Fruit fly (Drosophila melanogaster) whole organism, wandering third instar larva: Measurements from ENCODE around the gene Cpr78Cc.

ENCODE experiments used
- CG32264 ChIP-seq: fragments of 200-800 bp; sonication (Bioruptor generic); optimal IDR thresholded peaks from 2 replicates; lab custom pipeline; 2016; ENCODE audit warnings: missing biosample characterization, missing genetic modification characterization
- CG9705 ChIP-seq: fragments of 200-800 bp; sonication (Bioruptor generic); optimal IDR thresholded peaks from 2 replicates; lab custom pipeline; 2018; ENCODE audit warnings: missing biosample characterization, mild to moderate bottlenecking, missing genetic modification characterization
- Dfd ChIP-seq: fragments of >200 bp; optimal IDR thresholded peaks from 2 replicates; lab custom pipeline; 2017; ENCODE audit warnings: missing biosample characterization, missing genetic modification characterization
- Dif ChIP-seq: fragments of 200-275, 200-300 bp; sonication (Bioruptor generic); optimal IDR thresholded peaks from 2 replicates; lab custom pipeline; 2018; ENCODE audit warnings: missing biosample characterization, missing genetic modification characterization; ENCODE audit not compliant: partially characterized antibody
- HLH106 ChIP-seq: fragments of 200-800 bp; optimal IDR thresholded peaks from 3 replicates; lab custom pipeline; 2019; ENCODE audit warnings: missing biosample characterization, mild to moderate bottlenecking, missing genetic modification characterization, moderate library complexity
- Hnf4 ChIP-seq: fragments of 200-800 bp; sonication (Bioruptor generic); optimal IDR thresholded peaks from 2 replicates; lab custom pipeline; 2016; ENCODE audit warnings: missing biosample characterization, mild to moderate bottlenecking, missing genetic modification characterization
- Hr78 ChIP-seq: fragments of >200 bp; optimal IDR thresholded peaks from 2 replicates; lab custom pipeline; 2017; ENCODE audit warnings: missing biosample characterization, missing genetic modification characterization
- Hr83 ChIP-seq: fragments of 200-300 bp; sonication (Bioruptor generic); optimal IDR thresholded peaks from 2 replicates; lab custom pipeline; 2016; ENCODE audit warnings: missing biosample characterization, mild to moderate bottlenecking, missing genetic modification characterization, moderate library complexity; ENCODE audit not compliant: poor library complexity, severe bottlenecking
- Jra ChIP-seq: sonication (Bioruptor generic); optimal IDR thresholded peaks from 2 replicates; lab custom pipeline; 2016; ENCODE audit warnings: missing biosample characterization, missing genetic modification characterization
- Mio ChIP-seq: sonication (Bioruptor generic); optimal IDR thresholded peaks from 2 replicates; lab custom pipeline; 2016; ENCODE audit warnings: missing biosample characterization, missing genetic modification characterization
- Myc ChIP-seq: fragments of >200 bp; optimal IDR thresholded peaks from 2 replicates; lab custom pipeline; 2017
- N ChIP-seq: fragments of >200 bp; optimal IDR thresholded peaks from 2 replicates; lab custom pipeline; 2018; ENCODE audit warnings: missing biosample characterization, missing external identifiers, missing genetic modification characterization
- OdsH ChIP-seq: fragments of 200-800 bp; sonication (Bioruptor generic); optimal IDR thresholded peaks from 2 replicates; lab custom pipeline; 2016; ENCODE audit warnings: missing biosample characterization, mild to moderate bottlenecking, missing genetic modification characterization
- Rel ChIP-seq, 2 experiments: fragments of 200-800 bp; sonication (Bioruptor generic) in 1 of 2; optimal IDR thresholded peaks; 2 replicates in 1 of 2; 3 replicates in 1 of 2; lab custom pipeline; 2016 to 2019; ENCODE audit warnings: mild to moderate bottlenecking in 2 of 2, missing biosample characterization in 2 of 2, missing genetic modification characterization in 2 of 2, moderate library complexity in 1 of 2
- Sp1 ChIP-seq: fragments of 200-800 bp; sonication (Bioruptor generic); optimal IDR thresholded peaks from 3 replicates; lab custom pipeline; 2019; ENCODE audit warnings: missing biosample characterization, mild to moderate bottlenecking, missing genetic modification characterization, moderate library complexity
- Vsx2 ChIP-seq: fragments of 200-300, 225-300 bp; sonication (Bioruptor generic); optimal IDR thresholded peaks from 2 replicates; lab custom pipeline; 2018; ENCODE audit warnings: missing biosample characterization, missing genetic modification characterization; ENCODE audit not compliant: partially characterized antibody
- br ChIP-seq: fragments of 200-800 bp; sonication (Bioruptor generic); optimal IDR thresholded peaks from 2 replicates; lab custom pipeline; 2016; ENCODE audit warnings: missing biosample characterization, missing genetic modification characterization
- brk ChIP-seq: fragments of 200-800 bp; sonication (Bioruptor generic); optimal IDR thresholded peaks from 2 replicates; lab custom pipeline; 2016; ENCODE audit warnings: missing biosample characterization, mild to moderate bottlenecking, missing genetic modification characterization
- dl ChIP-seq, 2 experiments: fragments of 175-275, 200-275 bp in 1 of 2; fragments of 200-275 bp in 1 of 2; sonication (Bioruptor generic); optimal IDR thresholded peaks; lab custom pipeline; 2018; ENCODE audit warnings: mild to moderate bottlenecking in 2 of 2, missing biosample characterization in 2 of 2, missing genetic modification characterization in 2 of 2, moderate library complexity in 2 of 2; ENCODE audit not compliant: partially characterized antibody in 2 of 2, insufficient read depth in 1 of 2
- dmrt93B ChIP-seq: fragments of 200-800 bp; sonication (Bioruptor generic); optimal IDR thresholded peaks from 2 replicates; lab custom pipeline; 2018; ENCODE audit warnings: missing biosample characterization, mild to moderate bottlenecking, missing genetic modification characterization
- dsf ChIP-seq: sonication (Bioruptor generic); optimal IDR thresholded peaks from 2 replicates; lab custom pipeline; 2016; ENCODE audit warnings: missing biosample characterization, missing genetic modification characterization, borderline replicate concordance
- ey ChIP-seq: fragments of 200-800 bp; sonication (Bioruptor generic); optimal IDR thresholded peaks from 2 replicates; lab custom pipeline; 2016; ENCODE audit warnings: missing biosample characterization, missing genetic modification characterization
- foxo ChIP-seq, 2 experiments: fragments of 200-800 bp; sonication (Bioruptor generic); optimal IDR thresholded peaks; 2 replicates in 1 of 2; 3 replicates in 1 of 2; lab custom pipeline; 2016 to 2017; ENCODE audit warnings: missing biosample characterization in 2 of 2, missing genetic modification characterization in 2 of 2
- fru ChIP-seq: fragments of 200-800 bp; sonication (Bioruptor generic); optimal IDR thresholded peaks from 3 replicates; lab custom pipeline; 2016; ENCODE audit warnings: missing biosample characterization, mild to moderate bottlenecking, missing genetic modification characterization
- h ChIP-seq: fragments of 200-800 bp; sonication (Bioruptor generic); optimal IDR thresholded peaks from 3 replicates; lab custom pipeline; 2016; ENCODE audit warnings: missing biosample characterization, mild to moderate bottlenecking, missing genetic modification characterization
- lola ChIP-seq: fragments of >200 bp; optimal IDR thresholded peaks from 2 replicates; lab custom pipeline; 2017; ENCODE audit warnings: missing biosample characterization, missing genetic modification characterization
- pan ChIP-seq: fragments of >200 bp; optimal IDR thresholded peaks from 2 replicates; lab custom pipeline; 2017
- psq ChIP-seq: fragments of 200-800 bp; sonication (Bioruptor generic); optimal IDR thresholded peaks from 3 replicates; lab custom pipeline; 2017; ENCODE audit warnings: missing biosample characterization, mild to moderate bottlenecking, missing genetic modification characterization, moderate library complexity
- rgr ChIP-seq: fragments of 200-800 bp; sonication (Bioruptor generic); optimal IDR thresholded peaks from 3 replicates; lab custom pipeline; 2016; ENCODE audit warnings: missing biosample characterization, mild to moderate bottlenecking, missing genetic modification characterization
- sv ChIP-seq: fragments of 200-800 bp; sonication (Bioruptor generic); optimal IDR thresholded peaks from 3 replicates; lab custom pipeline; 2016; ENCODE audit warnings: missing biosample characterization, missing genetic modification characterization
- usp ChIP-seq: fragments of >200 bp; optimal IDR thresholded peaks from 2 replicates; lab custom pipeline; 2017; ENCODE audit warnings: missing biosample characterization, missing genetic modification characterization
- woc ChIP-seq: sonication (Bioruptor generic); optimal IDR thresholded peaks from 2 replicates; lab custom pipeline; 2016; ENCODE audit warnings: missing biosample characterization, mild to moderate bottlenecking, missing genetic modification characterization

The Cpr78Cc gene

dm6 chr3L:21270480-21270879 lies 29.9 kb upstream of the Cpr78Cc start, which contains the start of gene CG9389:
TSS of gene CG9389 (minus strand) at chr3L:21270580.
- TF ChIP-seq sv (no peak), CG32264 (GFP tag; lab: Kevin White, UChicago) (no peak), Vsx2 (GFP tag; lab: Kevin White, UChicago) (no peak), Rel (GFP tag; optimal IDR thresholded peaks at IDR 0.05; lab: Kevin White, UChicago) (no peak), Rel (tag; optimal IDR thresholded peaks at IDR 0.05; lab: Kevin White, UChicago) (no peak), br (GFP tag; lab: Kevin White, UChicago) (no peak)
- TF ChIP-seq, all 38 proteins: peak for 0

dm6 chr3L:21273504-21273903 lies 26.9 kb upstream of the Cpr78Cc start:
- TF ChIP-seq dl (GFP tag; optimal IDR thresholded peaks at IDR 0.05; lab: Kevin White, UChicago; ENCODE audit: insufficient read depth in 1 of 2, partially characterized antibody in 2 of 2) (no peak), pan (lab: Kevin White, UChicago) (no peak), h (GFP tag; lab: Kevin White, UChicago) (no peak), Mio (no peak), lola (no peak)

- peak; percentile 53 for TF ChIP-seq h (GFP tag; lab: Kevin White, UChicago)
- TF ChIP-seq dl (GFP tag; optimal IDR thresholded peaks at IDR 0.05; lab: Kevin White, UChicago; ENCODE audit: insufficient read depth in 1 of 2, partially characterized antibody in 2 of 2): no peak
- TF ChIP-seq N: no peak
These were observed 24.5 kb upstream of the Cpr78Cc start for dm6 chr3L:21275921-21276295.

DNA sequence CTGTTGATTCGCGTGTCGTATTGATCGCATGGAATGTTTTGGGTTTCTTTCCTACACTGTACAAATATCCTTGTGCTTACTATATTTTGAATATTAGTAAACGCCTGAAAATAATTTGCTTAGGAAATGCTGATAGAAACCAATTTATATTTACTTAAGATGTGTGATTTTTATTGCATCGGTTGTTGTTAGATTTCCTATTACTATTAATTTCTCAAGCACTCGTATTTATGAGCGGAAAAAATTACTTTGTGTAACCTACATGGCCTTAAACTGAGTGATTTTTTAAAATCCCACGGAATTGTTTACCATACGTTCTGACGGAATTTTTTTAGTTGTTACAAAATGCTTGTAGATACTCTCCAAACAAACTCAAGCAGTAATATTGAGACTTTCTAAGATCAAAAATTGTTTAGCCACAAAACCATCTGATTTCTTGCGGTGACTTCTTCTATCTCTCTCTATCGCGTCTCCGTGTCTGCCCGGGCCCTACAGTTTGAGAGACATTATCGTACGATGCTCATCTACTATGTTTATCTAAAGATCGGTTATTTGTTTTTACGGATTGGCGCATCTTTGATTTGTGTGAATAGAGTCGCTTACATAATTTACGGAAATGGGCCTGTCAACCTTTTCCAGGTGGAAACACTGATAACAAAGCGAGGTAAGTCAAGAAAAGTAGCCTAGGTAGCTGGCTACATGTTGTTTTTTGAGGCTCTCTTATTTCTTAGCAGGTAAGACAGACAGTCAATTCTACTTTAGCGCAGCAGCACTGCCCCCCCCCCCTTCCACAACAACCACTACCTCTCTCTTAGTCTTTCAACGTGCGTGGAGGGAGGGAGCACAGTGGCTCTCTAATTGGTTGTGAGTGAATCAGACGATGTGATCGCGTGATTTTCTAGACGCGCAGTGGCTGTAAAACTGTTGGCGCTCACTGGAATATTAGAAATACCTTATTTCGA lies 23.8 kb upstream of the Cpr78Cc start:
- TF ChIP-seq br (GFP tag; lab: Kevin White, UChicago) (peak; percentile 33), N (no peak), Dif (GFP tag; lab: Kevin White, UChicago) (peak; percentile 32), foxo (GFP tag; optimal IDR thresholded peaks at IDR 0.05; lab: Kevin White, UChicago) (peak in 1 of 2 experiments; percentile 65), CG9705 (no peak), dsf (peak; percentile 6), Dfd (GFP tag; lab: Kevin White, UChicago) (no peak), usp (GFP tag; lab: Kevin White, UChicago) (no peak), brk (no peak), OdsH (GFP tag; lab: Kevin White, UChicago) (peak; percentile 57), ey (peak; percentile 50), rgr (GFP tag; lab: Kevin White, UChicago) (peak; percentile 51), HLH106 (tag; lab: Kevin White, UChicago) (peak; percentile 40), Jra (GFP tag; lab: Kevin White, UChicago) (peak; percentile 37), dmrt93B (peak; percentile 24), h (GFP tag; lab: Kevin White, UChicago) (peak; percentile 58), Sp1 (GFP tag; lab: Kevin White, UChicago) (peak; percentile 48), sv (peak; percentile 67), fru (GFP tag; lab: Kevin White, UChicago) (peak; percentile 60), dl (GFP tag; optimal IDR thresholded peaks at IDR 0.05; lab: Kevin White, UChicago; ENCODE audit: insufficient read depth in 1 of 2, partially characterized antibody in 2 of 2) (no peak), Hnf4 (GFP tag; lab: Kevin White, UChicago) (peak; percentile 39), Hr83 (GFP tag; lab: Kevin White, UChicago) (no peak), woc (GFP tag; lab: Kevin White, UChicago) (peak; percentile 57), Myc (lab: Kevin White, UChicago) (peak; percentile 15), Hr78 (no peak), psq (GFP tag; lab: Kevin White, UChicago) (peak; percentile 30)
- TF ChIP-seq, all 38 proteins: peak for 18
